Worm (Caenorhabditis elegans): Measurements from ENCODE around the gene srx-76.

srx-76 gene

DNA sequence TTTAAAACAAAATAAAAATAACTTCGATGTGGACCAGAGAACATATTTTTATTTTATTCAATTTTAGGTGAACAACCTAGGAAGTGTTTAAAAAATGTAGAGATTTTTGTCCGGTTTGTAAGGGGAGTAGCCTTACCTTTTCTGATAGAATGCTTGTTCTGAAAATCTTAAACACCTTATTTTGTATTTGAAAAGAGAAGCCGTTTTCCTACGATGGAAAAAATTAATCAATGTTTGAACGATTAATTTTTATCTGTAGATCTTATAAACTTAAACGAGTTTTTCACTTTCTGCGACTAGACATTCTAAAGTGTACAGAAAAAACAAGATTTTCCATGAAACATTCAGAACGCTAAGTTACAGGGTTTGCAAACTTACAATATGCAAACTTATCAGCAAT, 50.7 kb downstream of the srx-76 start, which contains the start of gene F58H1.6:
Gene F58H1.6 (plus strand): TSS at position 301 of the 400 bp plus-strand sequence.
- TF ChIP-seq unc-39 (tag; optimal IDR thresholded peaks at IDR 0.05): no peak
- no peak for TF ChIP-seq fos-1 (tag; optimal IDR thresholded peaks at IDR 0.05)
- no peak for TF ChIP-seq nhr-11 (tag; optimal IDR thresholded peaks at IDR 0.05)
- TF ChIP-seq nhr-25 (tag; optimal IDR thresholded peaks at IDR 0.05): no peak
- no peak for TF ChIP-seq unc-62 (GFP tag; optimal IDR thresholded peaks at IDR 0.05)

All from whole organism, L2 larva.